Worm (Caenorhabditis elegans) whole organism, late embryonic: Measurements from ENCODE around the gene txbp-3.
A peak's percentile ranks its signal among the peaks of the same experiment; 100 is the strongest.

ENCODE experiments used
- nhr-11 ChIP-seq: fragments of 150-350 bp; optimal IDR thresholded peaks from 2 replicates; lab custom pipeline; 2014; ENCODE audit warnings: missing biosample characterization, missing genetic modification characterization
- odd-2 ChIP-seq: sonication (generic microtip); optimal IDR thresholded peaks from 2 replicates; lab custom pipeline; 2017; ENCODE audit warnings: antibody characterized with exemption, mild to moderate bottlenecking, missing genetic modification characterization, missing compliant biosample characterization
- pag-3 ChIP-seq: sonication (generic microtip); optimal IDR thresholded peaks from 2 replicates; lab custom pipeline; 2016; ENCODE audit warnings: missing compliant biosample characterization, missing genetic modification characterization, borderline replicate concordance
- pha-4 ChIP-seq: fragments of 150-350 bp; optimal IDR thresholded peaks from 2 replicates; lab custom pipeline; 2018; ENCODE audit warnings: missing biosample characterization, missing genetic modification reagents, missing genetic modification characterization
- pqm-1 ChIP-seq: sonication (generic microtip); optimal IDR thresholded peaks from 2 replicates; lab custom pipeline; 2016; ENCODE audit warnings: missing genetic modification characterization, missing compliant biosample characterization
- sdc-2 ChIP-seq: sonication (generic microtip); optimal IDR thresholded peaks from 2 replicates; lab custom pipeline; 2016; ENCODE audit warnings: missing genotype, missing genetic modification characterization, missing compliant biosample characterization
- tbx-2 ChIP-seq: sonication (generic microtip); optimal IDR thresholded peaks from 2 replicates; lab custom pipeline; 2016; ENCODE audit warnings: missing genetic modification characterization, missing compliant biosample characterization
- ttx-3 ChIP-seq: sonication (generic microtip); optimal IDR thresholded peaks from 2 replicates; lab custom pipeline; 2016; ENCODE audit warnings: missing genetic modification reagents, missing genetic modification characterization, missing compliant biosample characterization
- unc-55 ChIP-seq: sonication (generic microtip); optimal IDR thresholded peaks from 2 replicates; lab custom pipeline; 2017; ENCODE audit warnings: missing biosample characterization, missing genetic modification reagents, missing genetic modification characterization
- unc-86 ChIP-seq: sonication (generic microtip); optimal IDR thresholded peaks from 2 replicates; lab custom pipeline; 2016; ENCODE audit warnings: missing genetic modification characterization, missing compliant biosample characterization
- ztf-16 ChIP-seq: sonication (generic microtip); optimal IDR thresholded peaks from 2 replicates; lab custom pipeline; 2017; ENCODE audit warnings: missing genetic modification characterization, missing compliant biosample characterization

DNA sequence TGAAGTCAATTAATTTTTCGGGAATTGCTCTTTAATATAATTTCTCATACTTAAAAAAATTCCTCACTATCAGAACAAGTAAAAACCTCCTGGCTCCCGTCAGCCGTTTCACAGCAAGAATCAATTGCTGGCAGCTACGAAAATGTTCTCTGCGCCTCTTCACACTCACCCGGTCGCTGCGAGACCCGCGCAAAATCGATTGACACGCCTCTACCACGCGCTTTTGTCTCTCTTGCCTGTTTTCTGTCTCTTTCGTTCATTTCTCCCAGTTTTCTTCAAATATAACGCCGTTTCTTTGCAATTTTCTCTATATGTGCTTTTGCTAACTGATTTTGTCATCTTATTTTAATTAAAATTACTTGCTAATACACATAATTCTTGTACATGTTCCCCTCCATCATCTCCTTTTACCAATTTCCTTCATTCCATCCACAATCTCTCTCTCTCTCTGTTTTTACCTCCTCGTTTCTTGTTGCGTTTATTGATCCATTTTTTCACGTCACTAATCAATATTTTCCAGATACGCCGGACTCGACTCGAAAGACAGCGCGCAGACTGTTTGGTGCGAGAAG is 22.8 kb downstream of the txbp-3 start, which contains the start of gene pcf-11:
- TF ChIP-seq unc-55 (GFP tag; lab: Kevin White, UChicago) (peak; percentile 70), nhr-11 (tag; lab: Kevin White, UChicago) (no peak), pag-3 (no peak), unc-86 (peak; percentile 7), ttx-3 (tag; lab: Kevin White, UChicago) (no peak), pqm-1 (no peak), odd-2 (no peak), tbx-2 (peak; percentile 17), pha-4 (tag; lab: Kevin White, UChicago) (no peak), sdc-2 (no peak), ztf-16 (tag; lab: Kevin White, UChicago) (no peak)
